Fruit fly (Drosophila melanogaster) whole organism, embryonic: ENCODE results near the gene bab2.
A peak's percentile ranks its signal among the peaks of the same experiment; 100 is the strongest.

Experiments
- CG10959 ChIP-seq: fragments of 200-800 bp; sonication (Bioruptor generic); IDR thresholded peaks from 2 replicates; pipeline ENCODE4 v1.3.6; 2022; ENCODE audit warnings: missing biosample characterization, missing genetic modification characterization
- CG11560 ChIP-seq: fragments of 200-800 bp; sonication (Bioruptor generic); IDR thresholded peaks from 3 replicates; pipeline ENCODE4 v1.3.6; 2022; ENCODE audit warnings: missing biosample characterization, missing genetic modification characterization
- CG11695 ChIP-seq: fragments of 200-800 bp; sonication (Bioruptor generic); IDR thresholded peaks from 3 replicates; pipeline ENCODE4 v1.3.6; 2022; ENCODE audit warnings: missing biosample characterization, missing genetic modification characterization
- CG12219 ChIP-seq: fragments of 200-800 bp; sonication (Bioruptor generic); optimal IDR thresholded peaks from 3 replicates; lab custom pipeline; 2018; ENCODE audit warnings: missing biosample characterization, mild to moderate bottlenecking, missing genetic modification characterization
- CG12769 ChIP-seq: fragments of 200-800 bp; sonication (Bioruptor generic); optimal IDR thresholded peaks from 2 replicates; lab custom pipeline; 2019; ENCODE audit warnings: missing biosample characterization, mild to moderate bottlenecking, missing genetic modification characterization, moderate library complexity
- CG13424 ChIP-seq: fragments of 200-800 bp; sonication (Bioruptor generic); optimal IDR thresholded peaks from 2 replicates; lab custom pipeline; 2019; ENCODE audit warnings: missing biosample characterization, mild to moderate bottlenecking, missing genetic modification characterization, moderate library complexity
- CG13624 ChIP-seq: fragments of 200-800 bp; sonication (Bioruptor generic); optimal IDR thresholded peaks from 2 replicates; lab custom pipeline; 2016; ENCODE audit warnings: missing biosample characterization, missing genetic modification characterization
- CG1603 ChIP-seq: fragments of 200-800 bp; sonication (Bioruptor generic); optimal IDR thresholded peaks from 2 replicates; lab custom pipeline; 2019; ENCODE audit warnings: missing biosample characterization, mild to moderate bottlenecking, missing genetic modification characterization, moderate library complexity
- CG16815 ChIP-seq: fragments of 200-800 bp; sonication (Bioruptor generic); optimal IDR thresholded peaks from 3 replicates; lab custom pipeline; 2017; ENCODE audit warnings: missing biosample characterization, mild to moderate bottlenecking, missing genetic modification characterization
- CG17328 ChIP-seq: fragments of 200-800 bp; sonication (Bioruptor generic); IDR thresholded peaks from 2 replicates; pipeline ENCODE4 v1.3.6; 2022; ENCODE audit warnings: missing biosample characterization, missing genetic modification characterization
- CG17568 ChIP-seq: fragments of 200-800 bp; sonication (Bioruptor generic); optimal IDR thresholded peaks from 2 replicates; lab custom pipeline; 2018; ENCODE audit warnings: missing biosample characterization, mild to moderate bottlenecking, missing genetic modification characterization, moderate library complexity
- CG1792 ChIP-seq: fragments of 200-800 bp; sonication (Bioruptor generic); optimal IDR thresholded peaks from 2 replicates; lab custom pipeline; 2016; ENCODE audit warnings: missing biosample characterization, missing genetic modification characterization
- CG18262 ChIP-seq: fragments of 200-800 bp; optimal IDR thresholded peaks from 3 replicates; lab custom pipeline; 2019; ENCODE audit warnings: missing biosample characterization, mild to moderate bottlenecking, missing genetic modification characterization, moderate library complexity
- CG2120 ChIP-seq: fragments of 200-800 bp; sonication (Bioruptor generic); optimal IDR thresholded peaks from 3 replicates; lab custom pipeline; 2016; ENCODE audit warnings: missing biosample characterization, missing genetic modification characterization
- CG2199 ChIP-seq: fragments of 200-800 bp; sonication (Bioruptor generic); IDR thresholded peaks from 3 replicates; pipeline ENCODE4 v1.3.6; 2022; ENCODE audit warnings: missing biosample characterization, missing genetic modification characterization
- CG5180 ChIP-seq: fragments of 200-800 bp; sonication (Bioruptor generic); optimal IDR thresholded peaks from 3 replicates; lab custom pipeline; 2017; ENCODE audit warnings: missing biosample characterization, missing genetic modification characterization, mild to moderate bottlenecking, moderate library complexity, missing genetic modification reagents
- CG7271 ChIP-seq: fragments of 200-800 bp; sonication (Bioruptor generic); optimal IDR thresholded peaks from 2 replicates; lab custom pipeline; 2018; ENCODE audit warnings: missing biosample characterization, mild to moderate bottlenecking, missing genetic modification characterization, moderate library complexity
- CG8290 ChIP-seq, 3 experiments: fragments of 200-800 bp; sonication (Bioruptor generic); optimal IDR thresholded peaks; 2 replicates each; lab custom pipeline; 2016 to 2019; ENCODE audit warnings: missing biosample characterization in 3 of 3, missing genetic modification characterization in 3 of 3, mild to moderate bottlenecking in 2 of 3, moderate library complexity in 1 of 3
- CHES-1-like ChIP-seq: fragments of 200-800 bp; sonication (Bioruptor generic); optimal IDR thresholded peaks from 2 replicates; lab custom pipeline; 2016; ENCODE audit warnings: missing biosample characterization, missing genetic modification characterization
- D19A ChIP-seq: fragments of 200-800 bp; optimal IDR thresholded peaks from 3 replicates; lab custom pipeline; 2019; ENCODE audit warnings: missing biosample characterization, mild to moderate bottlenecking, missing genetic modification characterization, moderate library complexity
- D19B ChIP-seq: fragments of 200-800 bp; sonication (Bioruptor generic); optimal IDR thresholded peaks from 2 replicates; lab custom pipeline; 2017; ENCODE audit warnings: missing biosample characterization, mild to moderate bottlenecking, missing genetic modification characterization
- E2f1 ChIP-seq: fragments of 200-800 bp; sonication (Bioruptor generic); IDR thresholded peaks from 2 replicates; pipeline ENCODE4 v1.3.6; 2022; ENCODE audit warnings: missing biosample characterization, missing genetic modification characterization
- Ets65A ChIP-seq: fragments of 200-800 bp; sonication (Bioruptor generic); peaks from one replicate; lab custom pipeline; 2016; ENCODE audit warnings: missing biosample characterization, missing genetic modification characterization
- Fer1 ChIP-seq: fragments of 200-800 bp; sonication (Bioruptor generic); optimal IDR thresholded peaks from 2 replicates; lab custom pipeline; 2017; ENCODE audit warnings: missing biosample characterization, mild to moderate bottlenecking, missing genetic modification characterization
- Fer2 ChIP-seq: fragments of 200-800 bp; sonication (Bioruptor generic); optimal IDR thresholded peaks from 2 replicates; lab custom pipeline; 2018; ENCODE audit warnings: missing biosample characterization, mild to moderate bottlenecking, missing genetic modification characterization, moderate library complexity
- H15 ChIP-seq: fragments of 200-800 bp; sonication (Bioruptor generic); IDR thresholded peaks from 3 replicates; pipeline ENCODE4 v1.3.6; 2022; ENCODE audit warnings: missing biosample characterization, missing genetic modification characterization
- Jarid2 ChIP-seq: fragments of 200-800 bp; sonication (Bioruptor generic); optimal IDR thresholded peaks from 3 replicates; lab custom pipeline; 2017; ENCODE audit warnings: mild to moderate bottlenecking, missing biosample characterization, missing genetic modification reagents, missing genetic modification characterization
- Lpt ChIP-seq: fragments of >200 bp; optimal IDR thresholded peaks from 2 replicates; lab custom pipeline; 2018; ENCODE audit warnings: missing biosample characterization, missing genetic modification characterization
- Mad ChIP-seq: fragments of 200-800 bp; sonication (Bioruptor generic); optimal IDR thresholded peaks from 2 replicates; lab custom pipeline; 2016; ENCODE audit warnings: missing biosample characterization, missing genetic modification characterization
- Med ChIP-seq: fragments of 200-800 bp; sonication (Bioruptor generic); peaks from one replicate; lab custom pipeline; 2016; ENCODE audit warnings: missing biosample characterization, missing genetic modification characterization, mild to moderate bottlenecking, inconsistent platforms, moderate library complexity
- NC2β ChIP-seq: fragments of 200-800 bp; sonication (Bioruptor generic); optimal IDR thresholded peaks from 2 replicates; lab custom pipeline; 2016; ENCODE audit warnings: missing biosample characterization, missing genetic modification characterization
- Nf-YC ChIP-seq: fragments of 200-800 bp; optimal IDR thresholded peaks from 3 replicates; lab custom pipeline; 2019; ENCODE audit warnings: missing biosample characterization, mild to moderate bottlenecking, missing genetic modification characterization, moderate library complexity
- Sox102F ChIP-seq: fragments of 200-800 bp; sonication (Bioruptor generic); optimal IDR thresholded peaks from 2 replicates; lab custom pipeline; 2018; ENCODE audit warnings: missing biosample characterization, mild to moderate bottlenecking, missing genetic modification characterization, moderate library complexity
- Xbp1 ChIP-seq: fragments of 200-800 bp; sonication (Bioruptor generic); optimal IDR thresholded peaks from 3 replicates; lab custom pipeline; 2016; ENCODE audit warnings: missing biosample characterization, mild to moderate bottlenecking, missing genetic modification characterization
- ara ChIP-seq: fragments of 200-800 bp; sonication (Bioruptor generic); IDR thresholded peaks from 2 replicates; pipeline ENCODE4 v1.3.6; 2022; ENCODE audit warnings: missing biosample characterization, missing genetic modification characterization
- chif ChIP-seq, 2 experiments: fragments of 200-800 bp; sonication (Bioruptor generic); optimal IDR thresholded peaks; 3 replicates each; lab custom pipeline; 2016; ENCODE audit warnings: missing biosample characterization in 2 of 2, missing genetic modification characterization in 2 of 2
- cwo ChIP-seq: fragments of 200-800 bp; sonication (Bioruptor generic); optimal IDR thresholded peaks from 3 replicates; lab custom pipeline; 2017; ENCODE audit warnings: missing biosample characterization, missing genetic modification characterization, mild to moderate bottlenecking, moderate library complexity, missing genetic modification reagents
- danr ChIP-seq: fragments of 200-800 bp; sonication (Bioruptor generic); IDR thresholded peaks from 2 replicates; pipeline ENCODE4 v1.3.6; 2022; ENCODE audit warnings: missing biosample characterization, missing genetic modification characterization
- eyg ChIP-seq: fragments of 200-800 bp; sonication (Bioruptor generic); optimal IDR thresholded peaks from 3 replicates; lab custom pipeline; 2016; ENCODE audit warnings: missing biosample characterization, missing genetic modification characterization
- gem ChIP-seq: fragments of 200-800 bp; sonication (Bioruptor generic); optimal IDR thresholded peaks from 2 replicates; lab custom pipeline; 2019; ENCODE audit warnings: missing biosample characterization, mild to moderate bottlenecking, missing genetic modification characterization, moderate library complexity
- ken ChIP-seq: fragments of 200-800 bp; sonication (Bioruptor generic); IDR thresholded peaks from 3 replicates; pipeline ENCODE4 v1.3.6; 2022; ENCODE audit warnings: missing biosample characterization, missing genetic modification characterization
- lab ChIP-seq: fragments of 200-800 bp; sonication (Bioruptor generic); optimal IDR thresholded peaks from 3 replicates; lab custom pipeline; 2017; ENCODE audit warnings: missing biosample characterization, missing genetic modification characterization, mild to moderate bottlenecking, moderate library complexity, missing genetic modification reagents
- lbe ChIP-seq: fragments of 200-800 bp; sonication (Bioruptor generic); optimal IDR thresholded peaks from 2 replicates; lab custom pipeline; 2016; ENCODE audit warnings: missing biosample characterization, mild to moderate bottlenecking, missing genetic modification characterization
- luna ChIP-seq: fragments of 200-800 bp; sonication (Bioruptor generic); optimal IDR thresholded peaks from 2 replicates; lab custom pipeline; 2016; ENCODE audit warnings: missing biosample characterization, missing genetic modification characterization
- mirr ChIP-seq: fragments of 200-800 bp; sonication (Bioruptor generic); optimal IDR thresholded peaks from 3 replicates; lab custom pipeline; 2018; ENCODE audit warnings: missing biosample characterization, mild to moderate bottlenecking, missing genetic modification characterization
- pnt ChIP-seq: fragments of 200-800 bp; sonication (Bioruptor generic); optimal IDR thresholded peaks from 3 replicates; lab custom pipeline; 2016; ENCODE audit warnings: missing biosample characterization, missing genetic modification characterization
- slou ChIP-seq: fragments of 200-800 bp; sonication (Bioruptor generic); optimal IDR thresholded peaks from 3 replicates; lab custom pipeline; 2016; ENCODE audit warnings: missing biosample characterization, missing genetic modification characterization
- sqz ChIP-seq: fragments of 200-800 bp; sonication (Bioruptor generic); optimal IDR thresholded peaks from 3 replicates; lab custom pipeline; 2018; ENCODE audit warnings: missing biosample characterization, mild to moderate bottlenecking, missing genetic modification characterization
- stwl ChIP-seq: fragments of 200-800 bp; sonication (Bioruptor generic); optimal IDR thresholded peaks from 3 replicates; lab custom pipeline; 2018; ENCODE audit warnings: missing biosample characterization, mild to moderate bottlenecking, missing genetic modification characterization, moderate library complexity
- twi ChIP-seq: fragments of 200-800 bp; optimal IDR thresholded peaks from 2 replicates; lab custom pipeline; 2019; ENCODE audit warnings: missing biosample characterization, mild to moderate bottlenecking, missing genetic modification characterization, moderate library complexity
- unc-4 ChIP-seq: fragments of 200-800 bp; sonication (Bioruptor generic); IDR thresholded peaks from 2 replicates; pipeline ENCODE4 v1.3.6; 2022; ENCODE audit warnings: missing biosample characterization, missing genetic modification characterization; ENCODE audit not compliant: partially characterized antibody

Gene bab2

dm6 chr3L:1151691-1152090 lies 25.4 kb downstream of the bab2 start (continued):
- peak; percentile 43; the same call in 1 of the 3 replicates for TF ChIP-seq CG11695 (GFP tag; lab: Robert Waterston, UW)
- peak; percentile 35 for TF ChIP-seq CG12769 (tag; lab: Kevin White, UChicago)
- no peak for TF ChIP-seq CG5180
- TF ChIP-seq E2f1 (GFP tag; lab: Robert Waterston, UW), result peak; percentile 42; the same call in 1 of the 2 replicates
- TF ChIP-seq CG16815 (GFP tag; lab: Kevin White, UChicago), result peak; percentile 8
- TF ChIP-seq CG11560 (tag; lab: Robert Waterston, UW), result 0 out of 3 replicates have a peak, but pooled peaks have one; percentile 33
- peak; percentile 27; the same call in 1 of the 3 replicates for TF ChIP-seq ken (GFP tag; lab: Robert Waterston, UW)
- TF ChIP-seq CG18262 (tag; lab: Kevin White, UChicago), result peak; percentile 45
- peak; percentile 4 for TF ChIP-seq Nf-YC (tag; lab: Kevin White, UChicago)
- no peak for TF ChIP-seq CHES-1-like (GFP tag; lab: Kevin White, UChicago)
- TF ChIP-seq unc-4 (GFP tag; lab: Robert Waterston, UW), result no peak
- TF ChIP-seq Ets65A (GFP tag; lab: Kevin White, UChicago), result peak; percentile 86
- TF ChIP-seq CG13624 (GFP tag; lab: Kevin White, UChicago), result no peak
- peak; percentile 28 for TF ChIP-seq cwo (GFP tag; lab: Kevin White, UChicago)
- TF ChIP-seq CG2120, result peak; percentile 66
- TF ChIP-seq D19B, result peak; percentile 28
- no peak for TF ChIP-seq Fer1
- no peak for TF ChIP-seq slou
- no peak for TF ChIP-seq CG7271 (tag; lab: Kevin White, UChicago)
- TF ChIP-seq lbe (GFP tag; lab: Kevin White, UChicago), result no peak
- peak; percentile 45 for TF ChIP-seq lab (GFP tag; lab: Kevin White, UChicago)
- no peak for TF ChIP-seq D19A (tag; lab: Kevin White, UChicago)
- TF ChIP-seq CG17328 (GFP tag; lab: Robert Waterston, UW), result peak; percentile 56
- TF ChIP-seq CG12219 (GFP tag; lab: Kevin White, UChicago), result peak; percentile 2
- TF ChIP-seq CG1792 (GFP tag; lab: Kevin White, UChicago), result no peak
- TF ChIP-seq CG10959, result no peak; the same call in 1 of the 2 replicates
- no peak for TF ChIP-seq CG2199 (GFP tag; lab: Robert Waterston, UW)
- no peak for TF ChIP-seq Fer2 (tag; lab: Kevin White, UChicago)
- no peak for TF ChIP-seq twi
- no peak for TF ChIP-seq sqz (GFP tag; lab: Kevin White, UChicago)
- no peak for TF ChIP-seq luna
- TF ChIP-seq stwl, result no peak
- no peak for TF ChIP-seq eyg
- no peak for TF ChIP-seq pnt
- TF ChIP-seq Jarid2 (GFP tag; lab: Kevin White, UChicago), result peak; percentile 5

- TF ChIP-seq mirr (GFP tag; lab: Kevin White, UChicago) (no peak), CG17328 (GFP tag; lab: Robert Waterston, UW) (0 out of 2 replicates have a peak, but pooled peaks have one; percentile 20), Med (GFP tag; lab: Kevin White, UChicago) (peak; percentile 50), Xbp1 (peak; percentile 17), CG13424 (no peak), chif (GFP tag; optimal IDR thresholded peaks at IDR 0.05; lab: Kevin White, UChicago) (no peak), CG1603 (tag; lab: Kevin White, UChicago) (peak; percentile 45), ara (GFP tag; lab: Robert Waterston, UW) (0 out of 2 replicates have a peak, but pooled peaks have one; percentile 11), H15 (GFP tag; lab: Robert Waterston, UW) (0 out of 3 replicates have a peak, but pooled peaks have one; percentile 20), danr (GFP tag; lab: Robert Waterston, UW) (no peak), Lpt (GFP tag; lab: Kevin White, UChicago) (no peak), gem (tag; lab: Kevin White, UChicago) (peak; percentile 22), CG16815 (GFP tag; lab: Kevin White, UChicago) (no peak), Sox102F (peak; percentile 16), CG8290 (GFP tag; optimal IDR thresholded peaks at IDR 0.05; lab: Kevin White, UChicago) (no peak), CG8290 (tag; optimal IDR thresholded peaks at IDR 0.05; lab: Kevin White, UChicago) (peak in 1 of 2 experiments; percentile 4), Mad (GFP tag; lab: Kevin White, UChicago) (no peak), NC2β (GFP tag; lab: Kevin White, UChicago) (no peak), CG17568 (GFP tag; lab: Kevin White, UChicago) (no peak)
Observed at dm6 chr3L:1149230-1149629, 27.8 kb downstream of the bab2 start.
